Worm (Caenorhabditis elegans) whole organism, late embryonic: Measurements from ENCODE around the gene cogc-6.

ENCODE experiments used
- C08G9.2 ChIP-seq: sonication (generic microtip); optimal IDR thresholded peaks from 2 replicates; lab custom pipeline; 2016; ENCODE audit warnings: mild to moderate bottlenecking, missing genetic modification characterization, moderate library complexity, missing compliant biosample characterization
- C38D4.7 ChIP-seq: fragments of 200-800 bp; sonication (Bioruptor generic); optimal IDR thresholded peaks from 2 replicates; lab custom pipeline; 2018; ENCODE audit warnings: mild to moderate bottlenecking, missing genetic modification characterization, moderate library complexity, missing compliant biosample characterization
- K02D7.2 ChIP-seq: sonication (generic microtip); optimal IDR thresholded peaks from 2 replicates; lab custom pipeline; 2017; ENCODE audit warnings: mild to moderate bottlenecking, missing genetic modification characterization, missing compliant biosample characterization
- K09A11.1 ChIP-seq: sonication (generic microtip); optimal IDR thresholded peaks from 2 replicates; lab custom pipeline; 2017; ENCODE audit warnings: antibody characterized with exemption, mild to moderate bottlenecking, missing genetic modification characterization, missing compliant biosample characterization; ENCODE audit not compliant: insufficient read depth
- T23F11.4 ChIP-seq: fragments of 200-800 bp; sonication (Bioruptor generic); optimal IDR thresholded peaks from 2 replicates; lab custom pipeline; 2018; ENCODE audit warnings: mild to moderate bottlenecking, missing genetic modification characterization, missing compliant biosample characterization
- Y22D7AL.16 ChIP-seq: sonication (generic microtip); optimal IDR thresholded peaks from 2 replicates; lab custom pipeline; 2016; ENCODE audit warnings: missing genetic modification characterization, missing compliant biosample characterization
- ahr-1 ChIP-seq: sonication (generic microtip); optimal IDR thresholded peaks from 2 replicates; lab custom pipeline; 2016; ENCODE audit warnings: missing genetic modification characterization, missing compliant biosample characterization
- ama-1 ChIP-seq: fragments of 150-350 bp; optimal IDR thresholded peaks from 2 replicates; lab custom pipeline; 2014
- ceh-14 ChIP-seq: sonication (generic microtip); optimal IDR thresholded peaks from 2 replicates; lab custom pipeline; 2016; ENCODE audit warnings: missing genotype, missing genetic modification characterization, missing compliant biosample characterization
- ceh-19 ChIP-seq: fragments of 200-800 bp; sonication (Bioruptor generic); optimal IDR thresholded peaks from 2 replicates; lab custom pipeline; 2018; ENCODE audit warnings: mild to moderate bottlenecking, missing genetic modification characterization, missing compliant biosample characterization
- ceh-2 ChIP-seq: sonication (generic microtip); optimal IDR thresholded peaks from 2 replicates; lab custom pipeline; 2016; ENCODE audit warnings: missing genotype, missing genetic modification characterization, missing compliant biosample characterization
- ceh-24 ChIP-seq: sonication (generic microtip); optimal IDR thresholded peaks from 2 replicates; lab custom pipeline; 2016; ENCODE audit warnings: mild to moderate bottlenecking, missing genetic modification characterization, missing compliant biosample characterization
- ceh-30 ChIP-seq: fragments of 150-350 bp; optimal IDR thresholded peaks from 2 replicates; lab custom pipeline; 2014; ENCODE audit warnings: missing biosample characterization, missing genetic modification characterization
- ceh-31 ChIP-seq: sonication (generic microtip); optimal IDR thresholded peaks from 2 replicates; lab custom pipeline; 2016; ENCODE audit warnings: missing genetic modification characterization, missing compliant biosample characterization
- ceh-34 ChIP-seq: sonication (generic microtip); optimal IDR thresholded peaks from 2 replicates; lab custom pipeline; 2016; ENCODE audit warnings: mild to moderate bottlenecking, missing genetic modification characterization, missing compliant biosample characterization
- ceh-45 ChIP-seq: fragments of 200-800 bp; sonication (Bioruptor generic); IDR thresholded peaks from 2 replicates; pipeline ENCODE4 v1.3.6; 2022; ENCODE audit warnings: missing genetic modification reagents, missing genetic modification characterization, missing compliant biosample characterization
- ceh-6 ChIP-seq: fragments of 200-800 bp; sonication (Bioruptor generic); optimal IDR thresholded peaks from 2 replicates; lab custom pipeline; 2018; ENCODE audit warnings: mild to moderate bottlenecking, missing genetic modification characterization, missing compliant biosample characterization
- ceh-9 ChIP-seq: sonication (generic microtip); optimal IDR thresholded peaks from 2 replicates; lab custom pipeline; 2016; ENCODE audit warnings: mild to moderate bottlenecking, missing genetic modification characterization, inconsistent platforms, missing compliant biosample characterization
- che-1 ChIP-seq: sonication (generic microtip); optimal IDR thresholded peaks from 2 replicates; lab custom pipeline; 2016; ENCODE audit warnings: mild to moderate bottlenecking, missing genetic modification characterization, missing compliant biosample characterization
- dmd-4 ChIP-seq: sonication (generic microtip); optimal IDR thresholded peaks from 2 replicates; lab custom pipeline; 2016; ENCODE audit warnings: borderline replicate concordance, missing genetic modification characterization, missing compliant biosample characterization
- elt-2 ChIP-seq: sonication (generic microtip); optimal IDR thresholded peaks from 2 replicates; lab custom pipeline; 2016; ENCODE audit warnings: missing genetic modification reagents, missing genetic modification characterization, missing compliant biosample characterization
- elt-4 ChIP-seq: sonication (generic microtip); optimal IDR thresholded peaks from 2 replicates; lab custom pipeline; 2016; ENCODE audit warnings: missing genetic modification characterization, missing compliant biosample characterization
- ets-4 ChIP-seq: sonication (generic microtip); optimal IDR thresholded peaks from 2 replicates; lab custom pipeline; 2016; ENCODE audit warnings: missing genetic modification characterization, missing compliant biosample characterization
- eyg-1 ChIP-seq: sonication (generic microtip); optimal IDR thresholded peaks from 2 replicates; lab custom pipeline; 2016; ENCODE audit warnings: missing genotype, missing genetic modification characterization, missing compliant biosample characterization
- fkh-10 ChIP-seq: fragments of 150-350 bp; optimal IDR thresholded peaks from 2 replicates; lab custom pipeline; 2014; ENCODE audit warnings: missing biosample characterization, missing genetic modification reagents, missing genetic modification characterization
- fkh-6 ChIP-seq: sonication (generic microtip); optimal IDR thresholded peaks from 2 replicates; lab custom pipeline; 2016; ENCODE audit warnings: missing genetic modification characterization, missing compliant biosample characterization
- hlh-30 ChIP-seq: sonication (generic microtip); optimal IDR thresholded peaks from 2 replicates; lab custom pipeline; 2017; ENCODE audit warnings: antibody characterized with exemption, missing genetic modification characterization, missing compliant biosample characterization; ENCODE audit not compliant: insufficient read depth
- hlh-8 ChIP-seq: sonication (generic microtip); optimal IDR thresholded peaks from 2 replicates; lab custom pipeline; 2016; ENCODE audit warnings: missing genotype, missing genetic modification characterization, missing compliant biosample characterization
- lim-6 ChIP-seq: sonication (generic microtip); optimal IDR thresholded peaks from 2 replicates; lab custom pipeline; 2016; ENCODE audit warnings: missing genetic modification characterization, missing compliant biosample characterization
- madf-2 ChIP-seq: sonication (generic microtip); optimal IDR thresholded peaks from 2 replicates; lab custom pipeline; 2017; ENCODE audit warnings: missing genetic modification characterization, missing compliant biosample characterization
- mec-3 ChIP-seq: sonication (generic microtip); optimal IDR thresholded peaks from 2 replicates; lab custom pipeline; 2016; ENCODE audit warnings: borderline replicate concordance, missing genetic modification characterization, missing compliant biosample characterization
- nhr-11 ChIP-seq: fragments of 150-350 bp; optimal IDR thresholded peaks from 2 replicates; lab custom pipeline; 2014; ENCODE audit warnings: missing biosample characterization, missing genetic modification characterization
- nhr-232 ChIP-seq: sonication (generic microtip); optimal IDR thresholded peaks from 2 replicates; lab custom pipeline; 2016; ENCODE audit warnings: missing genetic modification characterization, missing compliant biosample characterization
- npax-4 ChIP-seq: sonication (generic microtip); optimal IDR thresholded peaks from 2 replicates; lab custom pipeline; 2016; ENCODE audit warnings: missing genetic modification characterization, missing compliant biosample characterization
- pha-4 ChIP-seq: fragments of 150-350 bp; optimal IDR thresholded peaks from 2 replicates; lab custom pipeline; 2018; ENCODE audit warnings: missing biosample characterization, missing genetic modification reagents, missing genetic modification characterization
- sdc-2 ChIP-seq: sonication (generic microtip); optimal IDR thresholded peaks from 2 replicates; lab custom pipeline; 2016; ENCODE audit warnings: missing genotype, missing genetic modification characterization, missing compliant biosample characterization
- sox-2 ChIP-seq: fragments of 200-800 bp; sonication (Bioruptor generic); IDR thresholded peaks from 2 replicates; pipeline ENCODE4 v1.3.6; 2022; ENCODE audit warnings: missing genetic modification reagents, missing genetic modification characterization, missing compliant biosample characterization
- syd-9 ChIP-seq: sonication (generic microtip); optimal IDR thresholded peaks from 2 replicates; lab custom pipeline; 2016; ENCODE audit warnings: mild to moderate bottlenecking, missing genetic modification characterization, moderate library complexity, missing compliant biosample characterization
- unc-3 ChIP-seq, 2 experiments: fragments of 200-800 bp in 1 of 2; sonication (Bioruptor generic) in 1 of 2; sonication (generic microtip) in 1 of 2; conservative IDR thresholded peaks in 1 of 2; optimal IDR thresholded peaks in 1 of 2; 2 replicates each; pipeline versions ENCODE4 v1.3.6 to Lab custom; 2016 to 2022; ENCODE audit warnings: missing compliant biosample characterization in 2 of 2, missing genetic modification characterization in 2 of 2, missing genetic modification reagents in 1 of 2
- unc-86 ChIP-seq: sonication (generic microtip); optimal IDR thresholded peaks from 2 replicates; lab custom pipeline; 2016; ENCODE audit warnings: missing genetic modification characterization, missing compliant biosample characterization
- zip-5 ChIP-seq: sonication (generic microtip); optimal IDR thresholded peaks from 2 replicates; lab custom pipeline; 2016; ENCODE audit warnings: missing genetic modification characterization, missing compliant biosample characterization

cogc-6 gene

DNA sequence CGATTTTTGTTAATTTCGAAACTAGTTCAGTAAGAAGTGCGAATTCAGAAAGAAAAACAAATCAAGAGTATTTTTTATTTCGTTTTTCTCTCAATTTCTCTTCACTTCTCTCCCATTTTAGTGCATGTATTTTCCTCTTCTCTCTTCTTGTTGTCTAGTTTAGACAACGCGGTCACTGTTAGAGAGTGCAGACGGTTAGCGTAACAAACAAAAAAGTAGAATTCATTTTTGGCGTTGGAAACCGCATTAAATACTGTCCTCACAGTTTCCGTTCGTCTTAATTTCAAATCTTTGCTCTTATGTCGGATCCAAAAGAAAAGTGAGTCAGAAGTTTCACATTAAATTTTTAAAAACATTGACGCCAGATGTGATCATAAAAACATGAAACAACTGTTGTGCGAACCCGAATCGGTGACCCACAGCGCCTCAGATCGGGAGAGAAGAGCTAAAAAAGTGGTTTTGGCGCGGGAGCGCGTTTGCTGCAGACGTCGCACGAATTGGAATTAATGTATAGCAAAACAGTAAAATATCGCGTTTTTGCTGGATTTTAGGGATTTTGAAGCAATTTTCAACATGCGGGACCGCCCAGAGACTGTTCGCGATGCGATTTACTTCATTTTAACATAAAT, 42.1 kb downstream of the cogc-6 start, which contains the start of gene srp-7:
Gene srp-7, plus strand, starts transcription at position 213 of the 629 bp plus-strand sequence.
- no peak for TF ChIP-seq zip-5 (tag; lab: Kevin White, UChicago)
- no peak for TF ChIP-seq hlh-8
- no peak for TF ChIP-seq ceh-6

DNA sequence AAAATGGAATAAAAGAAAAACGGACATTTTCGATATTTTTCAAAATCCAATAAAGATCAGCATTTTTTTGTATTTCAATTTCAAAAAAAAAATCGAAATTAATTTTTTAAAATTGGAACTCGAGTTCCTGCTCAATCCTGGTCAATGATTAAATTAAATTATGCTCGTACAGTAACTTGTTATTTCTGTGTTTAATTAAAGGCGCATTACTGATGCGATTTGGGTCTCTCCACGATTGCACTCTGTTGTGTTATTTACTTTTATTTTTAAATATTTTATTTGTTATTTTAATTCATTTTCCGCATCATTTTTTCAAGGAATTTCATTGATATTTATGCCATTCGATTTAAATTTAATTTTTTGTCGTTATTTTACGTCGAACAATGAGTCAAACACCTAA, 42.8 kb downstream of the cogc-6 start:
- TF ChIP-seq sdc-2 (tag; lab: Kevin White, UChicago) (no peak), che-1 (tag; lab: Kevin White, UChicago) (no peak), C38D4.7 (GFP tag; lab: Kevin White, UChicago) (no peak), C08G9.2 (tag; lab: Kevin White, UChicago) (no peak), ceh-19 (GFP tag; lab: Kevin White, UChicago) (no peak), madf-2 (no peak), mec-3 (tag; lab: Kevin White, UChicago) (no peak), hlh-30 (tag; lab: Kevin White, UChicago) (no peak), K02D7.2 (no peak), ets-4 (tag; lab: Kevin White, UChicago) (no peak), K09A11.1 (tag; lab: Kevin White, UChicago) (no peak), npax-4 (no peak), zip-5 (tag; lab: Kevin White, UChicago) (no peak), dmd-4 (no peak)
- TF ChIP-seq, all 69 proteins: peak for 0

DNA sequence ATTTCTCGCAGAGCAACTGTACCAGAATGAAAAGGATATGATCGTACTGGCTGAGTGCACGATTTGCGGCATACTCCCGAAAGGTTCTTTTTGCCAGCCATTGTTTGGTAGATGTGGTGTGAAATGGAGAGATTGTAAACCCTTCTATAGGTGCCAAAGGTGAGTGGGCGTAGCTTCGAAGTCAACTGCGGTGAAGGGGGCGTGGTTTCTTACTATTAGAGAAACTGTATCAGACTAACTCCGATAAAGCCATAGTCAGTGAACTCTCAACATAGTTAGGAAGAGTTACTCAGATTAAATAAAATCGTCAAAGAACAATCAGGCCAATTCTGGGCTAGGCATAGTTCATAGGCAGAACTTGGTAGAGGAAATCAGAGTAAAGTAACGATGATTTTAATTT, 43.8 kb downstream of the cogc-6 start, which contains the start of gene F20D6.9:
Gene F20D6.9, minus strand, starts transcription at position 101 of the 400 bp plus-strand sequence.
- no peak for TF ChIP-seq elt-2 (tag; lab: Kevin White, UChicago)
- no peak for TF ChIP-seq ceh-24 (tag; lab: Kevin White, UChicago)
- no peak for TF ChIP-seq sox-2 (GFP tag; lab: Robert Waterston, UW)
- no peak for TF ChIP-seq sdc-2 (tag; lab: Kevin White, UChicago)
- no peak for TF ChIP-seq ceh-14
- TF ChIP-seq pha-4: no peak
- TF ChIP-seq nhr-11 (tag; lab: Kevin White, UChicago): no peak

DNA sequence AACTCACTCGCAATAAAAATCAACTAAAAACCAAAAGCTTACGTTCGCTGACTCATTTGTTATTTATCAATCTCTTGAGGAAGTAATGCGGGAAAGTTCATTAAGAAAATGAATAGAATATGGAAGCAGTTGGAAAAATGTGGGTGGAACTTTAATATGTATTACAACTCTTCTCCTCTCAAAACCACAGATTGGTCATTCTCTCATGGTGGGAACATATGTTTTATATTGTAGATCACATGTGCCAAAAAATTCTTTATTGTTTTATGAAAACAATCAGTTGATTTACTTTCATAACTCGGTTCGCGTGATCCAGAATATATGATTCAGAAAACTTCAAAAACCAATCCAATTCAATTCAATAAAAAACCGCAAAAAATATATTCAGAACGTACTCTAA, 49.4 kb downstream of the cogc-6 start:
- TF ChIP-seq nhr-232 (tag; lab: Kevin White, UChicago): no peak
- TF ChIP-seq fkh-6 (tag; lab: Kevin White, UChicago): no peak
- no peak for TF ChIP-seq sdc-2 (tag; lab: Kevin White, UChicago)
- TF ChIP-seq ets-4 (tag; lab: Kevin White, UChicago): no peak
- TF ChIP-seq ahr-1 (tag; lab: Kevin White, UChicago): no peak
- TF ChIP-seq ceh-31 (tag; lab: Kevin White, UChicago): no peak
- no peak for TF ChIP-seq ceh-14
- TF ChIP-seq unc-86: no peak
- TF ChIP-seq ama-1 (lab: Kevin White, UChicago): no peak
- no peak for TF ChIP-seq ceh-34
- no peak for TF ChIP-seq zip-5 (tag; lab: Kevin White, UChicago)
- no peak for TF ChIP-seq pha-4
- no peak for TF ChIP-seq ceh-30 (tag; lab: Kevin White, UChicago)
- no peak for TF ChIP-seq Y22D7AL.16 (tag; lab: Kevin White, UChicago)
- TF ChIP-seq ceh-9 (tag; lab: Kevin White, UChicago): no peak
- TF ChIP-seq unc-3 (GFP tag; conservative IDR thresholded peaks at IDR 0.05; lab: Robert Waterston, UW): no peak
- TF ChIP-seq unc-3 (tag; optimal IDR thresholded peaks at IDR 0.05; lab: Kevin White, UChicago): no peak

DNA sequence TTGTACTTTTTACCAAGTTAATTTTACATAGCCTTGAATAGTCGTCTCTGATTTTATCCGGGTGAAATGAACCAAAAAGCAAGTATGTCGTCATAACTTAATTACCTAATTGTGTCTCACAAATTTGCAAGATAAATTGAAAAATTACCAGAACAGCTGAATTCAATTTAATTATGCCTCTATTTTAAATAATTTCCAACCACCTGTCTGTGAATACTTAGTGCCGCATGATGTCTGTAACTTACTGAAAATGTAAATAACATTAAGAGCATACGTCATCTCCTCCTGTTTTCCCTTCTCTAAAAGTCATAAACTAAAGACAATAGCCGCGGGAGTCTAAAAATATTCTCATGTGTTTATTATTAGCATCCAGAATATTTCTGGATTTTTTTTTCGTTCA, 50.8 kb downstream of the cogc-6 start:
- TF ChIP-seq ceh-45 (GFP tag; lab: Robert Waterston, UW) (no peak), C38D4.7 (GFP tag; lab: Kevin White, UChicago) (no peak), eyg-1 (tag; lab: Kevin White, UChicago) (no peak), syd-9 (tag; lab: Kevin White, UChicago) (no peak), ceh-34 (no peak), C08G9.2 (tag; lab: Kevin White, UChicago) (no peak), T23F11.4 (GFP tag; lab: Kevin White, UChicago) (no peak), elt-4 (tag; lab: Kevin White, UChicago) (no peak), npax-4 (no peak), fkh-10 (GFP tag; lab: Kevin White, UChicago) (no peak), ceh-9 (tag; lab: Kevin White, UChicago) (no peak), lim-6 (tag; lab: Kevin White, UChicago) (no peak), ceh-2 (tag; lab: Kevin White, UChicago) (no peak), unc-86 (no peak), fkh-6 (tag; lab: Kevin White, UChicago) (no peak), nhr-11 (tag; lab: Kevin White, UChicago) (no peak), sdc-2 (tag; lab: Kevin White, UChicago) (no peak)
